Worm (Caenorhabditis elegans) whole organism, young adult: ENCODE results near the gene srh-297.
"Not testable (repeated sequence)": the region's sequence is repeated elsewhere in the genome, so short reads cannot be mapped to it uniquely, and the experiment has no call there.

ENCODE experiments used
- F52B5.7 ChIP-seq: sonication (generic microtip); optimal IDR thresholded peaks from 2 replicates; lab custom pipeline; 2016; ENCODE audit warnings: mild to moderate bottlenecking, missing genetic modification characterization, missing compliant biosample characterization
- F55B11.4 ChIP-seq: sonication (generic microtip); optimal IDR thresholded peaks from 2 replicates; lab custom pipeline; 2016; ENCODE audit warnings: missing compliant biosample characterization, missing genetic modification characterization, borderline replicate concordance; ENCODE audit not compliant: insufficient read depth
- nhr-179 ChIP-seq: sonication (generic microtip); optimal IDR thresholded peaks from 2 replicates; lab custom pipeline; 2016; ENCODE audit warnings: mild to moderate bottlenecking, missing genetic modification characterization, missing compliant biosample characterization
- unc-62 ChIP-seq: fragments of 150-350 bp; optimal IDR thresholded peaks from 2 replicates; lab custom pipeline; 2014; ENCODE audit warnings: missing biosample characterization, missing genetic modification reagents, missing genetic modification characterization

DNA sequence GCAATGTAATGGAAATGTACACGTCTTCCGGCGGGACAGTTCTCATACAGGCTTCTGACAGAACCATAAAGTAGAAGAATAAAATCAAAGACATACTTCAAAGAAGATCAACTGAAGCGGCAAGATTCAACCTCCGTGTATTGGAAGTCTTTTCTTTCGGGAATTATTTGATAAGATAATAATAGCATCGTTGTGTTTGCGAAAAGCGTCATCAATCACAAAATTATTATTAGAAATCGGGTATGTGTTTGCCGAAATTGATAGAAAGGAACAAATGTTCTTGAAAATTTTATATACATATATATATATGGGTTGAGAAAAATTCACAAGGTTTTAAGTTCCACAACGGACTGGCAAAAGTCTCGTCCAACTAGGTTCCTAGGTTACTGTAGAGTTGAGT lies 38.8 kb downstream of the srh-297 start, which contains the start of gene Y27F2A.9:
- TF ChIP-seq F55B11.4 (tag; lab: Kevin White, UChicago); unc-62 (GFP tag; lab: Kevin White, UChicago); nhr-179 (tag; lab: Kevin White, UChicago); F52B5.7: not testable (repeated sequence)
